Fruit fly (Drosophila melanogaster) whole organism, embryonic: ENCODE data around the gene hob.
A peak's percentile ranks its signal among the peaks of the same experiment; 100 is the strongest.

Experiments
- CG10274 ChIP-seq: fragments of 200-800 bp; sonication (Bioruptor generic); optimal IDR thresholded peaks from 3 replicates; lab custom pipeline; 2017; ENCODE audit warnings: missing biosample characterization, mild to moderate bottlenecking, missing genetic modification characterization
- CG10543 ChIP-seq: fragments of 200-800 bp; sonication (Bioruptor generic); optimal IDR thresholded peaks from 3 replicates; lab custom pipeline; 2017; ENCODE audit warnings: missing biosample characterization, mild to moderate bottlenecking, missing genetic modification characterization, moderate library complexity
- CG12104 ChIP-seq: fragments of 200-800 bp; sonication (Bioruptor generic); optimal IDR thresholded peaks from 3 replicates; lab custom pipeline; 2016; ENCODE audit warnings: missing biosample characterization, missing genetic modification characterization
- CG12236 ChIP-seq: fragments of 200-800 bp; sonication (Bioruptor generic); optimal IDR thresholded peaks from 2 replicates; lab custom pipeline; 2016; ENCODE audit warnings: missing biosample characterization, missing genetic modification characterization
- CG14965 ChIP-seq: fragments of 200-800 bp; sonication (Bioruptor generic); optimal IDR thresholded peaks from 2 replicates; lab custom pipeline; 2016; ENCODE audit warnings: missing biosample characterization, missing genetic modification characterization, borderline replicate concordance
- CG1602 ChIP-seq: fragments of 200-800 bp; sonication (Bioruptor generic); optimal IDR thresholded peaks from 3 replicates; lab custom pipeline; 2016; ENCODE audit warnings: missing biosample characterization, missing genetic modification characterization
- CG1647 ChIP-seq: fragments of 200-800 bp; sonication (Bioruptor generic); optimal IDR thresholded peaks from 3 replicates; lab custom pipeline; 2016; ENCODE audit warnings: missing biosample characterization, missing genetic modification characterization
- CG17568 ChIP-seq: fragments of 200-800 bp; sonication (Bioruptor generic); optimal IDR thresholded peaks from 2 replicates; lab custom pipeline; 2018; ENCODE audit warnings: missing biosample characterization, mild to moderate bottlenecking, missing genetic modification characterization, moderate library complexity
- CG18599 ChIP-seq: fragments of 200-800 bp; sonication (Bioruptor generic); optimal IDR thresholded peaks from 3 replicates; lab custom pipeline; 2017; ENCODE audit warnings: missing biosample characterization, missing genetic modification characterization, mild to moderate bottlenecking, moderate library complexity, missing genetic modification reagents
- CG2129 ChIP-seq: fragments of 200-800 bp; sonication (Bioruptor generic); IDR thresholded peaks from 2 replicates; pipeline ENCODE4 v1.3.6; 2022; ENCODE audit warnings: missing biosample characterization, missing genetic modification characterization; ENCODE audit not compliant: partially characterized antibody
- CG2199 ChIP-seq: fragments of 200-800 bp; sonication (Bioruptor generic); IDR thresholded peaks from 3 replicates; pipeline ENCODE4 v1.3.6; 2022; ENCODE audit warnings: missing biosample characterization, missing genetic modification characterization
- CG30020 ChIP-seq: fragments of 200-800 bp; optimal IDR thresholded peaks from 2 replicates; lab custom pipeline; 2019; ENCODE audit warnings: missing biosample characterization, mild to moderate bottlenecking, missing genetic modification characterization, moderate library complexity
- CG30403 ChIP-seq: fragments of 200-800 bp; sonication (Bioruptor generic); optimal IDR thresholded peaks from 3 replicates; lab custom pipeline; 2016; ENCODE audit warnings: missing biosample characterization, missing genetic modification characterization
- CG4854 ChIP-seq: fragments of 200-800 bp; sonication (Bioruptor generic); optimal IDR thresholded peaks from 2 replicates; lab custom pipeline; 2016; ENCODE audit warnings: missing biosample characterization, missing genetic modification characterization, inconsistent platforms
- CG5180 ChIP-seq: fragments of 200-800 bp; sonication (Bioruptor generic); optimal IDR thresholded peaks from 3 replicates; lab custom pipeline; 2017; ENCODE audit warnings: missing biosample characterization, missing genetic modification characterization, mild to moderate bottlenecking, moderate library complexity, missing genetic modification reagents
- CG7271 ChIP-seq: fragments of 200-800 bp; sonication (Bioruptor generic); optimal IDR thresholded peaks from 2 replicates; lab custom pipeline; 2018; ENCODE audit warnings: missing biosample characterization, mild to moderate bottlenecking, missing genetic modification characterization, moderate library complexity
- CG7357 ChIP-seq: fragments of 200-800 bp; sonication (Bioruptor generic); IDR thresholded peaks from 3 replicates; pipeline ENCODE4 v1.3.6; 2022; ENCODE audit warnings: missing biosample characterization, missing genetic modification characterization
- CG7987 ChIP-seq: fragments of 200-800 bp; sonication (Bioruptor generic); optimal IDR thresholded peaks from 2 replicates; lab custom pipeline; 2018; ENCODE audit warnings: missing biosample characterization, mild to moderate bottlenecking, missing genetic modification characterization, moderate library complexity
- CG8765 ChIP-seq: fragments of 200-800 bp; sonication (Bioruptor generic); IDR thresholded peaks from 2 replicates; pipeline ENCODE4 v1.3.6; 2022; ENCODE audit warnings: missing biosample characterization, missing genetic modification characterization
- CG9727 ChIP-seq: fragments of 200-800 bp; sonication (Bioruptor generic); optimal IDR thresholded peaks from 3 replicates; lab custom pipeline; 2017; ENCODE audit warnings: missing biosample characterization, mild to moderate bottlenecking, missing genetic modification characterization
- Camta ChIP-seq: fragments of 200-800 bp; sonication (Bioruptor generic); optimal IDR thresholded peaks from 2 replicates; lab custom pipeline; 2016; ENCODE audit warnings: missing biosample characterization, missing genetic modification characterization
- D19B ChIP-seq: fragments of 200-800 bp; sonication (Bioruptor generic); optimal IDR thresholded peaks from 2 replicates; lab custom pipeline; 2017; ENCODE audit warnings: missing biosample characterization, mild to moderate bottlenecking, missing genetic modification characterization
- Drgx ChIP-seq: fragments of 200-800 bp; sonication (Bioruptor generic); IDR thresholded peaks from 2 replicates; pipeline ENCODE4 v1.3.6; 2022; ENCODE audit warnings: missing biosample characterization, missing genetic modification characterization
- HLH4C ChIP-seq: fragments of 200-800 bp; sonication (Bioruptor generic); IDR thresholded peaks from 3 replicates; pipeline ENCODE4 v1.3.6; 2022; ENCODE audit warnings: missing biosample characterization, missing genetic modification characterization; ENCODE audit not compliant: partially characterized antibody
- Hey ChIP-seq: fragments of 200-800 bp; sonication (Bioruptor generic); optimal IDR thresholded peaks from 3 replicates; lab custom pipeline; 2018; ENCODE audit warnings: missing biosample characterization, mild to moderate bottlenecking, missing genetic modification characterization
- MESR4 ChIP-seq: fragments of 200-800 bp; sonication (Bioruptor generic); optimal IDR thresholded peaks from 2 replicates; lab custom pipeline; 2018; ENCODE audit warnings: missing biosample characterization, mild to moderate bottlenecking, missing genetic modification characterization, moderate library complexity
- Med ChIP-seq: fragments of 200-800 bp; sonication (Bioruptor generic); peaks from one replicate; lab custom pipeline; 2016; ENCODE audit warnings: missing biosample characterization, missing genetic modification characterization, mild to moderate bottlenecking, inconsistent platforms, moderate library complexity
- Opbp ChIP-seq: fragments of 200-800 bp; sonication (Bioruptor generic); IDR thresholded peaks from 3 replicates; pipeline ENCODE4 v1.3.6; 2022; ENCODE audit warnings: missing biosample characterization, missing genetic modification characterization; ENCODE audit not compliant: partially characterized antibody
- Pdp1 ChIP-seq, 2 experiments: fragments of 200-800 bp; sonication (Bioruptor generic); optimal IDR thresholded peaks; 3 replicates each; lab custom pipeline; 2016; ENCODE audit warnings: missing biosample characterization in 2 of 2, missing genetic modification characterization in 2 of 2, mild to moderate bottlenecking in 1 of 2, moderate library complexity in 1 of 2
- Scr ChIP-seq: fragments of 200-800 bp; sonication (Bioruptor generic); IDR thresholded peaks from 2 replicates; pipeline ENCODE4 v1.3.6; 2022; ENCODE audit warnings: missing biosample characterization, missing genetic modification characterization; ENCODE audit not compliant: partially characterized antibody
- Sry-δ ChIP-seq: fragments of 200-800 bp; sonication (Bioruptor generic); optimal IDR thresholded peaks from 2 replicates; lab custom pipeline; 2016; ENCODE audit warnings: missing biosample characterization, missing genetic modification characterization
- amos ChIP-seq: fragments of 200-800 bp; sonication (Bioruptor generic); IDR thresholded peaks from 2 replicates; pipeline ENCODE4 v1.3.6; 2022; ENCODE audit warnings: missing biosample characterization, missing genetic modification characterization; ENCODE audit not compliant: partially characterized antibody
- ash1 ChIP-seq: fragments of 200-800 bp; sonication (Bioruptor generic); optimal IDR thresholded peaks from 2 replicates; lab custom pipeline; 2018; ENCODE audit warnings: missing biosample characterization, mild to moderate bottlenecking, missing genetic modification characterization
- bab2 ChIP-seq: fragments of 200-800 bp; sonication (Bioruptor generic); optimal IDR thresholded peaks from 2 replicates; lab custom pipeline; 2016; ENCODE audit warnings: missing biosample characterization, missing genetic modification characterization
- chinmo ChIP-seq: fragments of 200-800 bp; sonication (Bioruptor generic); IDR thresholded peaks from 4 replicates; pipeline ENCODE4 v1.3.6; 2022; ENCODE audit warnings: missing biosample characterization, missing genetic modification characterization; ENCODE audit not compliant: partially characterized antibody
- chm ChIP-seq: fragments of 200-800 bp; sonication (Bioruptor generic); IDR thresholded peaks from 2 replicates; pipeline ENCODE4 v1.3.6; 2022; ENCODE audit warnings: missing biosample characterization, missing genetic modification characterization
- gsb ChIP-seq: fragments of 200-800 bp; sonication (Bioruptor generic); IDR thresholded peaks from 2 replicates; pipeline ENCODE4 v1.3.6; 2022; ENCODE audit warnings: missing biosample characterization, missing genetic modification characterization
- gsb-n ChIP-seq: fragments of 200-800 bp; sonication (Bioruptor generic); optimal IDR thresholded peaks from 3 replicates; lab custom pipeline; 2018; ENCODE audit warnings: missing biosample characterization, mild to moderate bottlenecking, missing genetic modification characterization
- hkb ChIP-seq, 2 experiments: fragments of 200-800 bp in 1 of 2; fragments of >200 bp in 1 of 2; sonication (Bioruptor generic) in 1 of 2; IDR thresholded peaks in 1 of 2; optimal IDR thresholded peaks in 1 of 2; 2 replicates each; pipeline versions ENCODE4 v1.3.6 to Lab custom; 2017 to 2022; ENCODE audit warnings: missing biosample characterization in 1 of 2, missing genetic modification characterization in 1 of 2
- nmo ChIP-seq: fragments of 200-800 bp; sonication (Bioruptor generic); optimal IDR thresholded peaks from 2 replicates; lab custom pipeline; 2018; ENCODE audit warnings: missing biosample characterization, mild to moderate bottlenecking, missing genetic modification characterization, moderate library complexity
- pho ChIP-seq: fragments of 200-800 bp; sonication (Bioruptor generic); optimal IDR thresholded peaks from 2 replicates; lab custom pipeline; 2016; ENCODE audit warnings: missing biosample characterization, missing genetic modification characterization
- pros ChIP-seq: fragments of 200-800 bp; sonication (Bioruptor generic); optimal IDR thresholded peaks from 3 replicates; lab custom pipeline; 2019; ENCODE audit warnings: missing biosample characterization, mild to moderate bottlenecking, missing genetic modification characterization, moderate library complexity
- pzg ChIP-seq: fragments of 200-800 bp; sonication (Bioruptor generic); optimal IDR thresholded peaks from 3 replicates; lab custom pipeline; 2018; ENCODE audit warnings: missing biosample characterization, mild to moderate bottlenecking, missing genetic modification characterization, moderate library complexity
- repo ChIP-seq: fragments of 200-800 bp; sonication (Bioruptor generic); optimal IDR thresholded peaks from 2 replicates; lab custom pipeline; 2016; ENCODE audit warnings: missing biosample characterization, missing genetic modification characterization
- shn ChIP-seq: fragments of 200-800 bp; sonication (Bioruptor generic); optimal IDR thresholded peaks from 3 replicates; lab custom pipeline; 2016; ENCODE audit warnings: missing biosample characterization, missing genetic modification characterization
- tap ChIP-seq: fragments of 200-800 bp; optimal IDR thresholded peaks from 3 replicates; lab custom pipeline; 2019; ENCODE audit warnings: missing biosample characterization, mild to moderate bottlenecking, missing genetic modification characterization, moderate library complexity
- tio ChIP-seq: fragments of 200-800 bp; sonication (Bioruptor generic); optimal IDR thresholded peaks from 2 replicates; lab custom pipeline; 2017; ENCODE audit warnings: missing biosample characterization, missing genetic modification characterization, inconsistent platforms
- unc-4 ChIP-seq: fragments of 200-800 bp; sonication (Bioruptor generic); IDR thresholded peaks from 2 replicates; pipeline ENCODE4 v1.3.6; 2022; ENCODE audit warnings: missing biosample characterization, missing genetic modification characterization; ENCODE audit not compliant: partially characterized antibody
- wor ChIP-seq: fragments of 200-800 bp; sonication (Bioruptor generic); IDR thresholded peaks from 2 replicates; pipeline ENCODE4 v1.3.6; 2022; ENCODE audit warnings: missing biosample characterization, missing genetic modification characterization

Gene hob

dm6 chr3L:3223390-3223914, 4.7 kb upstream of the hob start (continued):
- TF ChIP-seq CG14965 (GFP tag; lab: Kevin White, UChicago): no peak
- no peak for TF ChIP-seq CG18599 (GFP tag; lab: Kevin White, UChicago)
- no peak for TF ChIP-seq nmo (GFP tag; lab: Kevin White, UChicago)
- peak; percentile 89 for TF ChIP-seq CG7987 (GFP tag; lab: Kevin White, UChicago)
- peak; percentile 16 for TF ChIP-seq pros
- 0 out of 3 replicates have a peak, but pooled peaks have one; percentile 2 for TF ChIP-seq HLH4C (GFP tag; lab: Robert Waterston, UW)
- no peak for TF ChIP-seq pzg (GFP tag; lab: Kevin White, UChicago)
- no peak for TF ChIP-seq CG7357 (GFP tag; lab: Robert Waterston, UW)
- TF ChIP-seq Opbp (GFP tag; lab: Robert Waterston, UW): no peak
- TF ChIP-seq D19B (GFP tag; lab: Kevin White, UChicago): no peak
- no peak for TF ChIP-seq CG30020 (tag; lab: Kevin White, UChicago)
- TF ChIP-seq wor (GFP tag; lab: Robert Waterston, UW): no peak
- no peak for TF ChIP-seq CG10543
- TF ChIP-seq CG2129 (GFP tag; lab: Robert Waterston, UW): 0 out of 2 replicates have a peak, but pooled peaks have one; percentile 7
- no peak for TF ChIP-seq pho (GFP tag; lab: Kevin White, UChicago)
- TF ChIP-seq bab2 (GFP tag; lab: Kevin White, UChicago): no peak
- no peak for TF ChIP-seq CG12236 (GFP tag; lab: Kevin White, UChicago)
- TF ChIP-seq CG2199 (GFP tag; lab: Robert Waterston, UW): peak; percentile 93
- TF ChIP-seq CG8765 (GFP tag; lab: Robert Waterston, UW): no peak
- TF ChIP-seq gsb-n: no peak
- TF ChIP-seq CG5180 (GFP tag; lab: Kevin White, UChicago): no peak
- TF ChIP-seq CG9727 (GFP tag; lab: Kevin White, UChicago): no peak
- 0 out of 4 replicates have a peak, but pooled peaks have one; percentile 7 for TF ChIP-seq chinmo (GFP tag; lab: Robert Waterston, UW)
- no peak for TF ChIP-seq gsb (GFP tag; lab: Robert Waterston, UW)
- TF ChIP-seq Med: peak; percentile 6
- no peak for TF ChIP-seq ash1
- peak in 1 of 2 experiments; percentile 32 for TF ChIP-seq Pdp1 (GFP tag; optimal IDR thresholded peaks at IDR 0.05; lab: Kevin White, UChicago)
- no peak for TF ChIP-seq tap (tag; lab: Kevin White, UChicago)
- no peak for TF ChIP-seq CG17568 (GFP tag; lab: Kevin White, UChicago)
- peak; percentile 2; the same call in 1 of the 2 replicates for TF ChIP-seq Scr
- TF ChIP-seq CG4854 (GFP tag; lab: Kevin White, UChicago): no peak
- no peak for TF ChIP-seq CG7271
- 0 out of 2 replicates have a peak, but pooled peaks have one; percentile 24 for TF ChIP-seq unc-4
- peak; percentile 49 for TF ChIP-seq chm (GFP tag; lab: Robert Waterston, UW)
- no peak for TF ChIP-seq CG30403 (GFP tag; lab: Kevin White, UChicago)
- no peak for TF ChIP-seq hkb (optimal IDR thresholded peaks at IDR 0.05; lab: Kevin White, UChicago)
- no peak for TF ChIP-seq hkb (GFP tag; IDR thresholded peaks at IDR 0.05; lab: Robert Waterston, UW)
- TF ChIP-seq Drgx: no peak
- no peak for TF ChIP-seq tio (GFP tag; lab: Kevin White, UChicago)
- no peak for TF ChIP-seq Sry-δ (GFP tag; lab: Kevin White, UChicago)
- TF ChIP-seq CG1647 (GFP tag; lab: Kevin White, UChicago): no peak
- TF ChIP-seq repo (GFP tag; lab: Kevin White, UChicago): no peak
- TF ChIP-seq shn (GFP tag; lab: Kevin White, UChicago): no peak
- TF ChIP-seq CG12104: no peak
- no peak for TF ChIP-seq Camta
- peak; percentile 99 for TF ChIP-seq MESR4
- TF ChIP-seq Hey: no peak
- no peak for TF ChIP-seq CG10274 (GFP tag; lab: Kevin White, UChicago)
- no peak for TF ChIP-seq CG1602 (GFP tag; lab: Kevin White, UChicago)
- no peak for TF ChIP-seq amos (GFP tag; lab: Robert Waterston, UW)
